Fruit fly (Drosophila melanogaster): ENCODE measurements around the gene CG17721.

Gene CG17721

dm6 chr3R:11216156-11216630 lies 18.7 kb upstream of the CG17721 start, which contains the start of the genes RpS25 and CG4820 (continued):
- TF ChIP-seq pnt (GFP tag; optimal IDR thresholded peaks at IDR 0.05) = peak; percentile 28
- TF ChIP-seq CG14667 (GFP tag; IDR thresholded peaks at IDR 0.05) = peak; percentile 65; the same call in 1 of the 2 replicates
- TF ChIP-seq caup (GFP tag; optimal IDR thresholded peaks at IDR 0.05; ENCODE audit: severe bottlenecking) = peak; percentile 97
- peak; percentile 90 for TF ChIP-seq CG34422 (GFP tag; IDR thresholded peaks at IDR 0.05)
- peak; percentile 54; the same call in 2 of the 3 replicates for TF ChIP-seq CG11560 (tag; IDR thresholded peaks at IDR 0.05)
- peak; percentile 94 for TF ChIP-seq CG1233 (GFP tag; optimal IDR thresholded peaks at IDR 0.05)
- peak; percentile 91 for TF ChIP-seq CG13287 (GFP tag; IDR thresholded peaks at IDR 0.05; ENCODE audit: partially characterized antibody)
- peak; percentile 90 for TF ChIP-seq Vsx1 (GFP tag; optimal IDR thresholded peaks at IDR 0.05)
- TF ChIP-seq CG5953 (GFP tag; IDR thresholded peaks at IDR 0.05) = peak; percentile 78; the same call in 1 of the 2 replicates
- TF ChIP-seq HLH4C (GFP tag; IDR thresholded peaks at IDR 0.05; ENCODE audit: partially characterized antibody) = peak; percentile 76
- TF ChIP-seq lmd (GFP tag; IDR thresholded peaks at IDR 0.05) = peak; percentile 72
- TF ChIP-seq bbx (GFP tag; IDR thresholded peaks at IDR 0.05; ENCODE audit: partially characterized antibody) = peak; percentile 70
- TF ChIP-seq CG7839 (tag; optimal IDR thresholded peaks at IDR 0.05) = peak; percentile 86
- TF ChIP-seq fd102C (GFP tag; optimal IDR thresholded peaks at IDR 0.05) = peak; percentile 87
- peak; percentile 78 for TF ChIP-seq CG2120 (GFP tag; optimal IDR thresholded peaks at IDR 0.05)
- TF ChIP-seq sd (tag; optimal IDR thresholded peaks at IDR 0.05) = peak; percentile 57
- peak; percentile 74 for TF ChIP-seq CG9932 (GFP tag; IDR thresholded peaks at IDR 0.05)
- peak; percentile 90 for TF ChIP-seq fu2 (GFP tag; optimal IDR thresholded peaks at IDR 0.05)
- peak; percentile 75 for TF ChIP-seq CG14441 (GFP tag; IDR thresholded peaks at IDR 0.05)
- no peak for TF ChIP-seq Trl (optimal IDR thresholded peaks at IDR 0.05)
- peak; percentile 96 for TF ChIP-seq Trl (GFP tag; optimal IDR thresholded peaks at IDR 0.05)
- TF ChIP-seq dpn (GFP tag; optimal IDR thresholded peaks at IDR 0.05) = peak; percentile 80 to 94
- peak; percentile 85 for TF ChIP-seq CG5245 (GFP tag; optimal IDR thresholded peaks at IDR 0.05)
- TF ChIP-seq Xrp1 (GFP tag; IDR thresholded peaks at IDR 0.05) = peak; percentile 48; the same call in 1 of the 2 replicates
- TF ChIP-seq sim (GFP tag; IDR thresholded peaks at IDR 0.05) = peak; percentile 71
- TF ChIP-seq NC2α (GFP tag; optimal IDR thresholded peaks at IDR 0.05) = peak; percentile 84
- peak; percentile 83 for TF ChIP-seq hbn (GFP tag; IDR thresholded peaks at IDR 0.05; ENCODE audit: partially characterized antibody)
- TF ChIP-seq CHES-1-like (GFP tag; optimal IDR thresholded peaks at IDR 0.05) = peak; percentile 94
- TF ChIP-seq CG12071 (GFP tag; optimal IDR thresholded peaks at IDR 0.05) = peak; percentile 94
- TF ChIP-seq CG6813 (GFP tag; optimal IDR thresholded peaks at IDR 0.05) = peak; percentile 92
- TF ChIP-seq phol (tag; optimal IDR thresholded peaks at IDR 0.05) = peak; percentile 100
- peak; percentile 89 for TF ChIP-seq NFAT (GFP tag; IDR thresholded peaks at IDR 0.05)
- peak; percentile 97 for TF ChIP-seq lab (GFP tag; optimal IDR thresholded peaks at IDR 0.05)
- TF ChIP-seq scrt (GFP tag; optimal IDR thresholded peaks at IDR 0.05) = peak; percentile 87
- TF ChIP-seq Nf-YA (GFP tag; IDR thresholded peaks at IDR 0.05) = peak; percentile 79
- peak; percentile 89 for TF ChIP-seq CG17385 (GFP tag; optimal IDR thresholded peaks at IDR 0.05)
- peak; percentile 92 for TF ChIP-seq BtbVII (GFP tag; optimal IDR thresholded peaks at IDR 0.05)
- peak; percentile 93 for TF ChIP-seq CG15601 (tag; optimal IDR thresholded peaks at IDR 0.05)
- TF ChIP-seq CG10274 (GFP tag; optimal IDR thresholded peaks at IDR 0.05) = peak; percentile 88
- peak; percentile 62 for TF ChIP-seq Adf1 (GFP tag; IDR thresholded peaks at IDR 0.05)
- TF ChIP-seq CG13424 (tag; optimal IDR thresholded peaks at IDR 0.05) = peak; percentile 84
- TF ChIP-seq CG43689 (GFP tag; IDR thresholded peaks at IDR 0.05) = peak; percentile 79
- TF ChIP-seq chif (GFP tag; optimal IDR thresholded peaks at IDR 0.05) = peak; percentile 75 to 92
- TF ChIP-seq seq (GFP tag; IDR thresholded peaks at IDR 0.05) = peak; percentile 77; the same call in 1 of the 2 replicates
- TF ChIP-seq E2f1 (GFP tag; IDR thresholded peaks at IDR 0.05) = peak; percentile 78
- TF ChIP-seq CG15269 (tag; optimal IDR thresholded peaks at IDR 0.05) = peak; percentile 84
- peak; percentile 72 for TF ChIP-seq ind (GFP tag; optimal IDR thresholded peaks at IDR 0.05)
- no peak for TF ChIP-seq D (optimal IDR thresholded peaks at IDR 0.05)
- TF ChIP-seq D (GFP tag; optimal IDR thresholded peaks at IDR 0.05) = peak; percentile 86
- peak; percentile 82 for TF ChIP-seq dmrt99B (tag; optimal IDR thresholded peaks at IDR 0.05)
